Worm (Caenorhabditis elegans) whole organism, midembryonic: ENCODE results near the gene F44A2.5.

ENCODE experiments used
- flt-1 ChIP-seq: fragments of 200-800 bp; sonication (Bioruptor generic); IDR thresholded peaks from 2 replicates; pipeline ENCODE4 v1.3.6; 2022; ENCODE audit warnings: missing genetic modification characterization, missing compliant biosample characterization
- klf-2 ChIP-seq: fragments of 200-800 bp; sonication (Bioruptor generic); conservative IDR thresholded peaks from 2 replicates; pipeline ENCODE4 v1.3.6; 2022; ENCODE audit warnings: missing genetic modification reagents, missing genetic modification characterization, missing compliant biosample characterization
- ref-1 ChIP-seq: fragments of 200-800 bp; sonication (Bioruptor generic); conservative IDR thresholded peaks from 2 replicates; pipeline ENCODE4 v1.3.6; 2022; ENCODE audit warnings: missing genetic modification reagents, missing genetic modification characterization, missing compliant biosample characterization
- tab-1 ChIP-seq: fragments of 200-800 bp; sonication (Bioruptor generic); IDR thresholded peaks from 2 replicates; pipeline ENCODE4 v1.3.6; 2022; ENCODE audit warnings: missing genetic modification characterization, missing compliant biosample characterization
- ztf-23 ChIP-seq: fragments of 200-800 bp; sonication (Bioruptor generic); IDR thresholded peaks from 2 replicates; pipeline ENCODE4 v1.3.6; 2022; ENCODE audit warnings: missing genetic modification reagents, missing genetic modification characterization, missing compliant biosample characterization
- ztf-29 ChIP-seq: fragments of 200-800 bp; sonication (Bioruptor generic); IDR thresholded peaks from 2 replicates; pipeline ENCODE4 v1.3.6; 2022; ENCODE audit warnings: missing genetic modification reagents, missing genetic modification characterization, missing compliant biosample characterization

DNA sequence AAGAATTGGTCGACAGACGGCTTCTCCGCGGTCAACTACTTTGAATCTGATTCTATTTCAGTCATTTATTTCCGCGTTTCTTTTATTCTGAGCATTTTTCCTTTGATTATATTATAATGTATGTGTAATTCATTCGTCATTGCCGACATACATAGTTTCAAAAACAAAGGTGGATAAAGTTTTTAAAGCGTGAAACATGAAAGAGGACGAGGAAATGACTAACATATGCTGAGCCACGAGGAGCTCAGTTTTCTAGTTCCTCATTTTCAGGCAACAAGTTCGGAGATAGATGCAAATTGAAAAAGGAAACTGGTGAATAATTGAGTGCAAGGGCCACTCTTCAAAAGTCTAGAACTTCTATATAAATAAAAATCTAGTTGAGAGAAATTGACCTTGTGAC, 29.2 kb upstream of the F44A2.5 start:
- TF ChIP-seq tab-1 = no peak
- no peak for TF ChIP-seq flt-1 (GFP tag; lab: Robert Waterston, UW)
- TF ChIP-seq ztf-23 = no peak
- no peak for TF ChIP-seq ztf-29 (GFP tag; lab: Robert Waterston, UW)
- TF ChIP-seq ref-1 = no peak
- TF ChIP-seq klf-2 (GFP tag; lab: Robert Waterston, UW) = no peak
